Fruit fly (Drosophila melanogaster): ENCODE measurements around the gene Ank2.

DNA sequence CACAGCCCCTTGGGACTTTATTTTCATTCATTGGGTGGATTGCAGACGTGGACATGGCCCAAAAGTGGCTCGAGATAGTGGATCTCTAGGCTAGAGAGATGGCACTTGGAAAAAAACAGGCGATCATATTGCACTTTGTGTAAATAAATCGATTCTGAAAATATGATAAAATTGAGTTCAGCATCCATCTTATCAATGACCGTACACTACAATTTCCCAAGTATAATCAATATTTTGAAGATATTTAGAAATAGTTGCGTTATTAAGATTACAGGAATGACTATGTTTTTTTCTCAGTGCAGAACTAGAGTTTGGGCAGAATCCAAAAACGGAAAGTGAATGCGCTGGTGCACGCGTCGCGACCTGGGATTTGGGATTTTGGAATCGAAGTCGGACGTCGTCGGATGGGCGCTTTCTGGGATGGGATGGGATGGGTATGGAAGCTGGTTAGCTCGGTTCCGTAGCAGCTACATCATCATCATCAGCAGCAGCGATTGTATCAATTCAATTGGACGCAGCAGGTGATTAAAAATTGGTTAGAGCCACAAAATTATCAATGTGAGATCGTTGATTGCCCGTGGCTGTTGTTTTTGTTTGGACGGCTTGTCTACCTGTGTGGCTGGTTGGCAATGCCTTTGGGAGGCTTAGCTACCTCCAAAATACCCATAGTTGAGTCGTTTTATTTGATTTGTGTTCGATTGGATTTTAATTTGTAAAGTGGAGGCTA is 83.3 kb downstream of the Ank2 start:
- no peak for TF ChIP-seq psq (optimal IDR thresholded peaks at IDR 0.05)
- no peak for TF ChIP-seq Sin3A (optimal IDR thresholded peaks at IDR 0.05)
- no peak for TF ChIP-seq h (optimal IDR thresholded peaks at IDR 0.05)
- no peak for TF ChIP-seq ttk (optimal IDR thresholded peaks at IDR 0.05)
- TF ChIP-seq insv (optimal IDR thresholded peaks at IDR 0.05) = no peak

All from Kc167 (cell line).